Fruit fly (Drosophila melanogaster) whole organism, embryonic: ENCODE results near the gene CecA1.

ENCODE experiments used
- Atf3 ChIP-seq: fragments of 200-800 bp; sonication (Bioruptor generic); optimal IDR thresholded peaks from 3 replicates; lab custom pipeline; 2016; ENCODE audit warnings: missing biosample characterization, missing genetic modification characterization
- Atf6 ChIP-seq: fragments of 200-800 bp; sonication (Bioruptor generic); IDR thresholded peaks from 2 replicates; pipeline ENCODE4 v1.3.6; 2022; ENCODE audit warnings: missing biosample characterization, missing genetic modification characterization
- Bgb ChIP-seq: fragments of 200-800 bp; sonication (Bioruptor generic); IDR thresholded peaks from 2 replicates; pipeline ENCODE4 v1.3.6; 2022; ENCODE audit warnings: missing biosample characterization, missing genetic modification characterization; ENCODE audit not compliant: partially characterized antibody
- C15 ChIP-seq: fragments of 200-800 bp; sonication (Bioruptor generic); IDR thresholded peaks from 3 replicates; pipeline ENCODE4 v1.3.6; 2022; ENCODE audit warnings: missing biosample characterization, missing genetic modification characterization
- CG11085 ChIP-seq: fragments of 200-800 bp; sonication (Bioruptor generic); IDR thresholded peaks from 2 replicates; pipeline ENCODE4 v1.3.6; 2022; ENCODE audit warnings: missing biosample characterization, missing genetic modification characterization
- CG12219 ChIP-seq: fragments of 200-800 bp; sonication (Bioruptor generic); optimal IDR thresholded peaks from 3 replicates; lab custom pipeline; 2018; ENCODE audit warnings: missing biosample characterization, mild to moderate bottlenecking, missing genetic modification characterization
- CG13287 ChIP-seq: fragments of 200-800 bp; sonication (Bioruptor generic); IDR thresholded peaks from 2 replicates; pipeline ENCODE4 v1.3.6; 2022; ENCODE audit warnings: missing biosample characterization, missing genetic modification characterization; ENCODE audit not compliant: partially characterized antibody
- CG13624 ChIP-seq: fragments of 200-800 bp; sonication (Bioruptor generic); optimal IDR thresholded peaks from 2 replicates; lab custom pipeline; 2016; ENCODE audit warnings: missing biosample characterization, missing genetic modification characterization
- CG1602 ChIP-seq: fragments of 200-800 bp; sonication (Bioruptor generic); optimal IDR thresholded peaks from 3 replicates; lab custom pipeline; 2016; ENCODE audit warnings: missing biosample characterization, missing genetic modification characterization
- CG16813 ChIP-seq: fragments of 200-800 bp; sonication (Bioruptor generic); IDR thresholded peaks from 3 replicates; pipeline ENCODE4 v1.3.6; 2022; ENCODE audit warnings: missing biosample characterization, missing genetic modification characterization; ENCODE audit not compliant: partially characterized antibody
- CG18011 ChIP-seq: fragments of 200-800 bp; sonication (Bioruptor generic); optimal IDR thresholded peaks from 2 replicates; lab custom pipeline; 2017; ENCODE audit warnings: missing biosample characterization, missing genetic modification characterization, mild to moderate bottlenecking, moderate library complexity, missing genotype
- CG31388 ChIP-seq: fragments of 200-800 bp; sonication (Bioruptor generic); optimal IDR thresholded peaks from 2 replicates; lab custom pipeline; 2016; ENCODE audit warnings: missing biosample characterization, missing genetic modification characterization
- CG6791 ChIP-seq: fragments of 200-800 bp; sonication (Bioruptor generic); IDR thresholded peaks from 3 replicates; pipeline ENCODE4 v1.3.6; 2022; ENCODE audit warnings: missing biosample characterization, missing genetic modification characterization; ENCODE audit not compliant: partially characterized antibody
- CG7963 ChIP-seq: fragments of 200-800 bp; sonication (Bioruptor generic); IDR thresholded peaks from 3 replicates; pipeline ENCODE4 v1.3.6; 2022; ENCODE audit warnings: missing biosample characterization, missing genetic modification characterization; ENCODE audit not compliant: partially characterized antibody
- CG8388 ChIP-seq: fragments of 200-800 bp; sonication (Bioruptor generic); optimal IDR thresholded peaks from 2 replicates; lab custom pipeline; 2019; ENCODE audit warnings: missing biosample characterization, mild to moderate bottlenecking, missing genetic modification characterization, moderate library complexity
- CG8944 ChIP-seq: fragments of 200-800 bp; sonication (Bioruptor generic); optimal IDR thresholded peaks from 3 replicates; lab custom pipeline; 2016; ENCODE audit warnings: missing biosample characterization, missing genetic modification characterization
- CHES-1-like ChIP-seq: fragments of 200-800 bp; sonication (Bioruptor generic); optimal IDR thresholded peaks from 2 replicates; lab custom pipeline; 2016; ENCODE audit warnings: missing biosample characterization, missing genetic modification characterization
- Dip2 ChIP-seq: fragments of 200-800 bp; sonication (Bioruptor generic); IDR thresholded peaks from 2 replicates; pipeline ENCODE4 v1.3.6; 2022; ENCODE audit warnings: missing biosample characterization, missing genetic modification characterization
- Dref ChIP-seq: fragments of 200-800 bp; sonication (Bioruptor generic); IDR thresholded peaks from 2 replicates; pipeline ENCODE4 v1.3.6; 2022; ENCODE audit warnings: missing biosample characterization, missing genetic modification characterization
- HLH54F ChIP-seq: fragments of 200-800 bp; sonication (Bioruptor generic); optimal IDR thresholded peaks from 3 replicates; lab custom pipeline; 2016; ENCODE audit warnings: missing biosample characterization, missing genetic modification characterization
- NC2β ChIP-seq: fragments of 200-800 bp; sonication (Bioruptor generic); optimal IDR thresholded peaks from 2 replicates; lab custom pipeline; 2016; ENCODE audit warnings: missing biosample characterization, missing genetic modification characterization
- Oli ChIP-seq: fragments of 200-800 bp; sonication (Bioruptor generic); optimal IDR thresholded peaks from 2 replicates; lab custom pipeline; 2018; ENCODE audit warnings: missing biosample characterization, mild to moderate bottlenecking, missing genetic modification characterization, moderate library complexity
- Scr ChIP-seq: fragments of 200-800 bp; sonication (Bioruptor generic); IDR thresholded peaks from 2 replicates; pipeline ENCODE4 v1.3.6; 2022; ENCODE audit warnings: missing biosample characterization, missing genetic modification characterization; ENCODE audit not compliant: partially characterized antibody
- Sox102F ChIP-seq: fragments of 200-800 bp; sonication (Bioruptor generic); optimal IDR thresholded peaks from 2 replicates; lab custom pipeline; 2018; ENCODE audit warnings: missing biosample characterization, mild to moderate bottlenecking, missing genetic modification characterization, moderate library complexity
- Stat92E ChIP-seq, 3 experiments: fragments of >200 bp in 2 of 3; fragments of 200-800 bp in 1 of 3; sonication (Bioruptor generic) in 1 of 3; optimal IDR thresholded peaks; 2 replicates each; lab custom pipeline; 2017 to 2019; ENCODE audit warnings: missing biosample characterization in 3 of 3, missing genetic modification characterization in 3 of 3, mild to moderate bottlenecking in 1 of 3, moderate library complexity in 1 of 3
- Tbp ChIP-seq: fragments of >200 bp; optimal IDR thresholded peaks from 2 replicates; lab custom pipeline; 2018; ENCODE audit warnings: missing biosample characterization, missing genetic modification characterization
- bowl ChIP-seq: fragments of 200-800 bp; sonication (Bioruptor generic); IDR thresholded peaks from 2 replicates; pipeline ENCODE4 v1.3.6; 2022; ENCODE audit warnings: missing biosample characterization, missing genetic modification characterization
- chinmo ChIP-seq: fragments of 200-800 bp; sonication (Bioruptor generic); IDR thresholded peaks from 4 replicates; pipeline ENCODE4 v1.3.6; 2022; ENCODE audit warnings: missing biosample characterization, missing genetic modification characterization; ENCODE audit not compliant: partially characterized antibody
- ci ChIP-seq: fragments of 200-800 bp; sonication (Bioruptor generic); IDR thresholded peaks from 3 replicates; pipeline ENCODE4 v1.3.6; 2022; ENCODE audit warnings: missing biosample characterization, missing genetic modification characterization
- crol ChIP-seq: fragments of 200-800 bp; sonication (Bioruptor generic); IDR thresholded peaks from 2 replicates; pipeline ENCODE4 v1.3.6; 2022; ENCODE audit warnings: missing biosample characterization, missing genetic modification characterization
- dpn ChIP-seq, 2 experiments: fragments of 200-800 bp; sonication (Bioruptor generic); optimal IDR thresholded peaks; 3 replicates each; lab custom pipeline; 2016; ENCODE audit warnings: missing biosample characterization in 2 of 2, missing genetic modification characterization in 2 of 2
- emc ChIP-seq: fragments of 200-800 bp; sonication (Bioruptor generic); optimal IDR thresholded peaks from 2 replicates; lab custom pipeline; 2016; ENCODE audit warnings: missing biosample characterization, missing genetic modification characterization
- esg ChIP-seq: fragments of 200-800 bp; sonication (Bioruptor generic); conservative IDR thresholded peaks from 2 replicates; pipeline ENCODE4 v1.3.6; 2022; ENCODE audit warnings: missing biosample characterization, missing genetic modification characterization
- gro ChIP-seq: fragments of 200-800 bp; sonication (Bioruptor generic); optimal IDR thresholded peaks from 2 replicates; lab custom pipeline; 2016; ENCODE audit warnings: missing biosample characterization, missing genetic modification characterization
- ham ChIP-seq: fragments of 200-800 bp; sonication (Bioruptor generic); IDR thresholded peaks from 2 replicates; pipeline ENCODE4 v1.3.6; 2022; ENCODE audit warnings: missing biosample characterization, missing genetic modification characterization
- insv ChIP-seq, 2 experiments: fragments of 200-800 bp; sonication (Bioruptor generic); optimal IDR thresholded peaks; 3 replicates each; lab custom pipeline; 2016 to 2018; ENCODE audit warnings: missing biosample characterization in 2 of 2, missing genetic modification characterization in 2 of 2
- kah ChIP-seq: fragments of 200-800 bp; sonication (Bioruptor generic); optimal IDR thresholded peaks from 2 replicates; lab custom pipeline; 2018; ENCODE audit warnings: missing biosample characterization, mild to moderate bottlenecking, missing genetic modification characterization
- ken ChIP-seq: fragments of 200-800 bp; sonication (Bioruptor generic); IDR thresholded peaks from 3 replicates; pipeline ENCODE4 v1.3.6; 2022; ENCODE audit warnings: missing biosample characterization, missing genetic modification characterization
- lov ChIP-seq, 2 experiments: fragments of 200-800 bp in 1 of 2; fragments of >200 bp in 1 of 2; sonication (Bioruptor generic) in 1 of 2; IDR thresholded peaks in 1 of 2; optimal IDR thresholded peaks in 1 of 2; 2 replicates in 1 of 2; 3 replicates in 1 of 2; pipeline versions ENCODE4 v1.3.6 to Lab custom; 2017 to 2022; ENCODE audit warnings: missing biosample characterization in 1 of 2, missing genetic modification characterization in 1 of 2
- nerfin-1 ChIP-seq: fragments of 200-800 bp; sonication (Bioruptor generic); optimal IDR thresholded peaks from 3 replicates; lab custom pipeline; 2019; ENCODE audit warnings: missing biosample characterization, mild to moderate bottlenecking, missing genetic modification characterization, moderate library complexity
- pb ChIP-seq: fragments of 200-800 bp; sonication (Bioruptor generic); optimal IDR thresholded peaks from 3 replicates; lab custom pipeline; 2016; ENCODE audit warnings: missing biosample characterization, missing genetic modification characterization
- prd ChIP-seq, 3 experiments: fragments of >200 bp in 2 of 3; fragments of 200-800 bp in 1 of 3; sonication (Bioruptor generic) in 1 of 3; optimal IDR thresholded peaks in 2 of 3; IDR thresholded peaks in 1 of 3; 2 replicates in 2 of 3; 3 replicates in 1 of 3; pipeline versions ENCODE4 v1.3.6 to Lab custom; 2017 to 2022; ENCODE audit warnings: missing biosample characterization in 1 of 3, missing genetic modification characterization in 1 of 3
- sens ChIP-seq: fragments of 200-800 bp; sonication (Bioruptor generic); peaks from one replicate; lab custom pipeline; 2016; ENCODE audit warnings: missing biosample characterization, missing genetic modification characterization
- sima ChIP-seq: fragments of 200-800 bp; sonication (Bioruptor generic); optimal IDR thresholded peaks from 2 replicates; lab custom pipeline; 2016; ENCODE audit warnings: missing biosample characterization, missing genetic modification characterization
- so ChIP-seq: fragments of 200-800 bp; sonication (Bioruptor generic); IDR thresholded peaks from 3 replicates; pipeline ENCODE4 v1.3.6; 2022; ENCODE audit warnings: missing biosample characterization, missing genetic modification characterization
- tna ChIP-seq: fragments of 200-800 bp; sonication (Bioruptor generic); IDR thresholded peaks from 2 replicates; pipeline ENCODE4 v1.3.6; 2022; ENCODE audit warnings: missing biosample characterization, missing genetic modification characterization; ENCODE audit not compliant: partially characterized antibody
- tup ChIP-seq: fragments of 200-800 bp; sonication (Bioruptor generic); optimal IDR thresholded peaks from 2 replicates; lab custom pipeline; 2016; ENCODE audit warnings: missing biosample characterization, mild to moderate bottlenecking, missing genetic modification characterization, moderate library complexity
- zen2 ChIP-seq: fragments of 200-800 bp; sonication (Bioruptor generic); IDR thresholded peaks from 3 replicates; pipeline ENCODE4 v1.3.6; 2022; ENCODE audit warnings: missing biosample characterization, missing genetic modification characterization; ENCODE audit not compliant: partially characterized antibody

The CecA1 gene

dm6 chr3R:30247802-30248363 is 37.2 kb downstream of the CecA1 start (continued):
- TF ChIP-seq CG31388 (GFP tag; lab: Kevin White, UChicago) (no peak), chinmo (0 out of 4 replicates have a peak, but pooled peaks have one; percentile 9), dpn (GFP tag; optimal IDR thresholded peaks at IDR 0.05; lab: Kevin White, UChicago) (no peak), CG16813 (GFP tag; lab: Robert Waterston, UW) (peak; percentile 54; the same call in 2 of the 3 replicates), Bgb (peak; percentile 58), CG6791 (GFP tag; lab: Robert Waterston, UW) (peak; percentile 78; the same call in 2 of the 3 replicates), Dref (no peak), bowl (GFP tag; lab: Robert Waterston, UW) (no peak), CG18011 (GFP tag; lab: Kevin White, UChicago) (no peak), kah (no peak), CG13287 (peak; percentile 21; the same call in 1 of the 2 replicates)

DNA sequence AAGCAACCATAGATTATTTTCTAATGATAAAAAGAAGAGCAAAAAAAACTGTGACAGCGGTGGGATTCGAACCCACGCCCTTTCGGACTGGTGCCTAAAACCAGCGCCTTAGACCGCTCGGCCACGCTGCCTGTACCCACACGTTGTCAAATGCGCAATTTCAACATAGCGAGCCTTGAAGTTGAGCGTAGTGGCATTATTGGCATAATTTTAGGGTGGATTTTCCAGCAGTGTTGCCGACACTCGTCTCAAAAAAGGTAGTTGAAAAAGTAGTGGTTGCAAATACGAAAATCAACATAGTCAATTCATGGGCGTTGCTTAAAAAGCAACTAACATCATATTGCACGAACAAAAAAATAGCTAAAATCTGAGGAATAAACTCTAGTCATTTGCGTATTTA is 37.9 kb downstream of the CecA1 start:
- TF ChIP-seq chinmo, result peak; percentile 43; the same call in 1 of the 4 replicates
- TF ChIP-seq crol (GFP tag; lab: Robert Waterston, UW), result no peak
- TF ChIP-seq C15 (GFP tag; lab: Robert Waterston, UW), result no peak
- no peak for TF ChIP-seq CG13624 (GFP tag; lab: Kevin White, UChicago)
- no peak for TF ChIP-seq insv (GFP tag; optimal IDR thresholded peaks at IDR 0.05; lab: Kevin White, UChicago)
- no peak for TF ChIP-seq esg (GFP tag; lab: Robert Waterston, UW)
- TF ChIP-seq CG12219 (GFP tag; lab: Kevin White, UChicago), result no peak
- TF ChIP-seq ham (GFP tag; lab: Robert Waterston, UW), result no peak
- TF ChIP-seq ci (GFP tag; lab: Robert Waterston, UW), result peak; percentile 48; the same call in 2 of the 3 replicates
- no peak for TF ChIP-seq nerfin-1 (tag; lab: Kevin White, UChicago)
- TF ChIP-seq CG8388 (GFP tag; lab: Kevin White, UChicago), result no peak
- no peak for TF ChIP-seq CHES-1-like (GFP tag; lab: Kevin White, UChicago)
- peak; percentile 92 for TF ChIP-seq CG7963
- TF ChIP-seq Atf6 (GFP tag; lab: Robert Waterston, UW), result no peak
- TF ChIP-seq prd (optimal IDR thresholded peaks at IDR 0.05; lab: Kevin White, UChicago), result no peak
- TF ChIP-seq prd (GFP tag; IDR thresholded peaks at IDR 0.05; lab: Robert Waterston, UW), result no peak
- TF ChIP-seq emc (GFP tag; lab: Kevin White, UChicago), result no peak
- no peak for TF ChIP-seq gro (GFP tag; lab: Kevin White, UChicago)
- TF ChIP-seq CG8944 (GFP tag; lab: Kevin White, UChicago), result no peak
- TF ChIP-seq Oli, result no peak
- peak; percentile 88 for TF ChIP-seq Bgb
- no peak for TF ChIP-seq Sox102F
- no peak for TF ChIP-seq so (GFP tag; lab: Robert Waterston, UW)
- no peak for TF ChIP-seq CG11085 (GFP tag; lab: Robert Waterston, UW)
- peak; percentile 62; the same call in 2 of the 3 replicates for TF ChIP-seq zen2 (GFP tag; lab: Robert Waterston, UW)
- peak; percentile 67 for TF ChIP-seq Scr (GFP tag; lab: Robert Waterston, UW)
- TF ChIP-seq lov (optimal IDR thresholded peaks at IDR 0.05; lab: Kevin White, UChicago), result no peak
- TF ChIP-seq lov (GFP tag; IDR thresholded peaks at IDR 0.05; lab: Robert Waterston, UW), result no peak
- no peak for TF ChIP-seq CG1602 (GFP tag; lab: Kevin White, UChicago)
- no peak for TF ChIP-seq Dip2
- TF ChIP-seq tup (GFP tag; lab: Kevin White, UChicago), result no peak
- no peak for TF ChIP-seq Atf3 (GFP tag; lab: Kevin White, UChicago)
- TF ChIP-seq NC2β (GFP tag; lab: Kevin White, UChicago), result no peak
- TF ChIP-seq Tbp (GFP tag; lab: Kevin White, UChicago), result no peak
- TF ChIP-seq HLH54F (GFP tag; lab: Kevin White, UChicago), result no peak
- no peak for TF ChIP-seq pb (GFP tag; lab: Kevin White, UChicago)
- TF ChIP-seq tna, result peak; percentile 91
- TF ChIP-seq sens (GFP tag; lab: Kevin White, UChicago), result no peak
- no peak for TF ChIP-seq Stat92E (GFP tag; optimal IDR thresholded peaks at IDR 0.05; lab: Kevin White, UChicago)
- no peak for TF ChIP-seq sima (GFP tag; lab: Kevin White, UChicago)
- TF ChIP-seq ken (GFP tag; lab: Robert Waterston, UW), result no peak
